Fruit fly (Drosophila melanogaster) whole organism, embryonic: ENCODE data around the gene Mgstl.

Experiments
- Adf1 ChIP-seq: fragments of 200-800 bp; sonication (Bioruptor generic); IDR thresholded peaks from 2 replicates; pipeline ENCODE4 v1.3.6; 2022; ENCODE audit warnings: missing biosample characterization, missing genetic modification characterization
- Atf3 ChIP-seq: fragments of 200-800 bp; sonication (Bioruptor generic); optimal IDR thresholded peaks from 3 replicates; lab custom pipeline; 2016; ENCODE audit warnings: missing biosample characterization, missing genetic modification characterization
- CG10565 ChIP-seq: fragments of 200-800 bp; sonication (Bioruptor generic); optimal IDR thresholded peaks from 3 replicates; lab custom pipeline; 2016; ENCODE audit warnings: missing biosample characterization, mild to moderate bottlenecking, missing genetic modification characterization
- CG11504 ChIP-seq: fragments of 200-800 bp; sonication (Bioruptor generic); optimal IDR thresholded peaks from 3 replicates; lab custom pipeline; 2019; ENCODE audit warnings: missing biosample characterization, mild to moderate bottlenecking, missing genetic modification characterization, moderate library complexity
- CG11723 ChIP-seq: fragments of 200-800 bp; sonication (Bioruptor generic); optimal IDR thresholded peaks from 2 replicates; lab custom pipeline; 2017; ENCODE audit warnings: missing biosample characterization, mild to moderate bottlenecking, missing genetic modification characterization
- CG1233 ChIP-seq: fragments of 200-800 bp; sonication (Bioruptor generic); optimal IDR thresholded peaks from 4 replicates; lab custom pipeline; 2018; ENCODE audit warnings: missing biosample characterization, mild to moderate bottlenecking, missing genetic modification characterization
- CG12769 ChIP-seq: fragments of 200-800 bp; sonication (Bioruptor generic); optimal IDR thresholded peaks from 2 replicates; lab custom pipeline; 2019; ENCODE audit warnings: missing biosample characterization, mild to moderate bottlenecking, missing genetic modification characterization, moderate library complexity
- CG13287 ChIP-seq: fragments of 200-800 bp; sonication (Bioruptor generic); IDR thresholded peaks from 2 replicates; pipeline ENCODE4 v1.3.6; 2022; ENCODE audit warnings: missing biosample characterization, missing genetic modification characterization; ENCODE audit not compliant: partially characterized antibody
- CG14014 ChIP-seq: fragments of 200-800 bp; sonication (Bioruptor generic); IDR thresholded peaks from 2 replicates; pipeline ENCODE4 v1.3.6; 2022; ENCODE audit warnings: missing biosample characterization, missing genetic modification characterization
- CG15011 ChIP-seq: fragments of 200-800 bp; sonication (Bioruptor generic); optimal IDR thresholded peaks from 3 replicates; lab custom pipeline; 2018; ENCODE audit warnings: missing biosample characterization, mild to moderate bottlenecking, missing genetic modification characterization
- CG15073 ChIP-seq: fragments of 200-800 bp; sonication (Bioruptor generic); optimal IDR thresholded peaks from 2 replicates; lab custom pipeline; 2016; ENCODE audit warnings: missing biosample characterization, missing genetic modification characterization
- CG17186 ChIP-seq: fragments of 200-800 bp; sonication (Bioruptor generic); optimal IDR thresholded peaks from 3 replicates; lab custom pipeline; 2017; ENCODE audit warnings: missing biosample characterization, missing genetic modification reagents, missing genetic modification characterization
- CG1832 ChIP-seq: fragments of 200-800 bp; sonication (Bioruptor generic); optimal IDR thresholded peaks from 2 replicates; lab custom pipeline; 2017; ENCODE audit warnings: missing biosample characterization, mild to moderate bottlenecking, missing genetic modification characterization, inconsistent platforms
- CG18619 ChIP-seq: fragments of 200-800 bp; sonication (Bioruptor generic); optimal IDR thresholded peaks from 3 replicates; lab custom pipeline; 2017; ENCODE audit warnings: missing biosample characterization, mild to moderate bottlenecking, missing genetic modification characterization
- CG2202 ChIP-seq: fragments of 200-800 bp; sonication (Bioruptor generic); optimal IDR thresholded peaks from 2 replicates; lab custom pipeline; 2018; ENCODE audit warnings: missing biosample characterization, mild to moderate bottlenecking, missing genetic modification characterization
- CG2678 ChIP-seq: fragments of 200-800 bp; sonication (Bioruptor generic); optimal IDR thresholded peaks from 3 replicates; lab custom pipeline; 2019; ENCODE audit warnings: missing biosample characterization, mild to moderate bottlenecking, missing genetic modification characterization, moderate library complexity
- CG32532 ChIP-seq: fragments of 200-800 bp; sonication (Bioruptor generic); IDR thresholded peaks from 2 replicates; pipeline ENCODE4 v1.3.6; 2022; ENCODE audit warnings: missing biosample characterization, missing genetic modification characterization
- CG3407 ChIP-seq: fragments of 200-800 bp; sonication (Bioruptor generic); optimal IDR thresholded peaks from 2 replicates; lab custom pipeline; 2018; ENCODE audit warnings: missing biosample characterization, mild to moderate bottlenecking, missing genetic modification characterization
- CG6654 ChIP-seq: fragments of 200-800 bp; sonication (Bioruptor generic); optimal IDR thresholded peaks from 2 replicates; lab custom pipeline; 2017; ENCODE audit warnings: missing biosample characterization, mild to moderate bottlenecking, missing genetic modification characterization
- CG6683 ChIP-seq: fragments of 200-800 bp; sonication (Bioruptor generic); optimal IDR thresholded peaks from 2 replicates; lab custom pipeline; 2017; ENCODE audit warnings: missing biosample characterization, mild to moderate bottlenecking, missing genetic modification characterization, missing genetic modification reagents
- CG6854 ChIP-seq: fragments of 200-800 bp; sonication (Bioruptor generic); optimal IDR thresholded peaks from 3 replicates; lab custom pipeline; 2017; ENCODE audit warnings: missing biosample characterization, mild to moderate bottlenecking, missing genetic modification characterization
- CG8478 ChIP-seq: fragments of >200 bp; optimal IDR thresholded peaks from 2 replicates; lab custom pipeline; 2018
- CrebB ChIP-seq: fragments of 200-800 bp; sonication (Bioruptor generic); optimal IDR thresholded peaks from 3 replicates; lab custom pipeline; 2018; ENCODE audit warnings: missing biosample characterization, mild to moderate bottlenecking, missing genetic modification characterization
- Ets97D ChIP-seq: fragments of 200-800 bp; sonication (Bioruptor generic); optimal IDR thresholded peaks from 3 replicates; lab custom pipeline; 2016; ENCODE audit warnings: missing biosample characterization, missing genetic modification characterization
- Fer2 ChIP-seq: fragments of 200-800 bp; sonication (Bioruptor generic); optimal IDR thresholded peaks from 2 replicates; lab custom pipeline; 2018; ENCODE audit warnings: missing biosample characterization, mild to moderate bottlenecking, missing genetic modification characterization, moderate library complexity
- Hey ChIP-seq: fragments of 200-800 bp; sonication (Bioruptor generic); optimal IDR thresholded peaks from 3 replicates; lab custom pipeline; 2018; ENCODE audit warnings: missing biosample characterization, mild to moderate bottlenecking, missing genetic modification characterization
- HmgZ ChIP-seq: fragments of 200-800 bp; sonication (Bioruptor generic); optimal IDR thresholded peaks from 2 replicates; lab custom pipeline; 2018; ENCODE audit warnings: missing biosample characterization, mild to moderate bottlenecking, missing genetic modification characterization
- Med ChIP-seq: fragments of 200-800 bp; sonication (Bioruptor generic); peaks from one replicate; lab custom pipeline; 2016; ENCODE audit warnings: missing biosample characterization, missing genetic modification characterization, mild to moderate bottlenecking, inconsistent platforms, moderate library complexity
- Mes4 ChIP-seq: fragments of 200-800 bp; sonication (Bioruptor generic); optimal IDR thresholded peaks from 2 replicates; lab custom pipeline; 2016; ENCODE audit warnings: missing biosample characterization, missing genetic modification characterization
- NC2α ChIP-seq: fragments of 200-800 bp; sonication (Bioruptor generic); optimal IDR thresholded peaks from 2 replicates; lab custom pipeline; 2016; ENCODE audit warnings: missing biosample characterization, missing genetic modification characterization
- Opbp ChIP-seq: fragments of 200-800 bp; sonication (Bioruptor generic); IDR thresholded peaks from 3 replicates; pipeline ENCODE4 v1.3.6; 2022; ENCODE audit warnings: missing biosample characterization, missing genetic modification characterization; ENCODE audit not compliant: partially characterized antibody
- Poxn ChIP-seq: fragments of 200-800 bp; sonication (Bioruptor generic); IDR thresholded peaks from 2 replicates; pipeline ENCODE4 v1.3.6; 2022; ENCODE audit warnings: missing biosample characterization, missing genetic modification characterization
- Sox102F ChIP-seq: fragments of 200-800 bp; sonication (Bioruptor generic); optimal IDR thresholded peaks from 2 replicates; lab custom pipeline; 2018; ENCODE audit warnings: missing biosample characterization, mild to moderate bottlenecking, missing genetic modification characterization, moderate library complexity
- Spps ChIP-seq: fragments of 200-800 bp; sonication (Bioruptor generic); optimal IDR thresholded peaks from 2 replicates; lab custom pipeline; 2018; ENCODE audit warnings: missing biosample characterization, mild to moderate bottlenecking, missing genetic modification characterization
- Xrp1 ChIP-seq: fragments of 200-800 bp; sonication (Bioruptor generic); IDR thresholded peaks from 2 replicates; pipeline ENCODE4 v1.3.6; 2022; ENCODE audit warnings: missing biosample characterization, missing genetic modification characterization
- aop ChIP-seq: fragments of 200-800 bp; sonication (Bioruptor generic); IDR thresholded peaks from 2 replicates; pipeline ENCODE4 v1.3.6; 2022; ENCODE audit warnings: missing biosample characterization, missing genetic modification characterization
- ara ChIP-seq: fragments of 200-800 bp; sonication (Bioruptor generic); IDR thresholded peaks from 2 replicates; pipeline ENCODE4 v1.3.6; 2022; ENCODE audit warnings: missing biosample characterization, missing genetic modification characterization
- ase ChIP-seq: fragments of 200-800 bp; sonication (Bioruptor generic); IDR thresholded peaks from 3 replicates; pipeline ENCODE4 v1.3.6; 2022; ENCODE audit warnings: missing biosample characterization, missing genetic modification characterization
- bbx ChIP-seq: fragments of 200-800 bp; sonication (Bioruptor generic); IDR thresholded peaks from 2 replicates; pipeline ENCODE4 v1.3.6; 2022; ENCODE audit warnings: missing biosample characterization, missing genetic modification characterization; ENCODE audit not compliant: partially characterized antibody
- chinmo ChIP-seq: fragments of 200-800 bp; sonication (Bioruptor generic); IDR thresholded peaks from 4 replicates; pipeline ENCODE4 v1.3.6; 2022; ENCODE audit warnings: missing biosample characterization, missing genetic modification characterization; ENCODE audit not compliant: partially characterized antibody
- corto ChIP-seq: fragments of 200-800 bp; sonication (Bioruptor generic); optimal IDR thresholded peaks from 2 replicates; lab custom pipeline; 2016; ENCODE audit warnings: missing biosample characterization, mild to moderate bottlenecking, missing genetic modification characterization, moderate library complexity
- disco-r ChIP-seq: fragments of 200-800 bp; sonication (Bioruptor generic); optimal IDR thresholded peaks from 2 replicates; lab custom pipeline; 2016; ENCODE audit warnings: missing biosample characterization, missing genetic modification characterization
- emc ChIP-seq: fragments of 200-800 bp; sonication (Bioruptor generic); optimal IDR thresholded peaks from 2 replicates; lab custom pipeline; 2016; ENCODE audit warnings: missing biosample characterization, missing genetic modification characterization
- fd102C ChIP-seq: fragments of 200-800 bp; sonication (Bioruptor generic); optimal IDR thresholded peaks from 2 replicates; lab custom pipeline; 2018; ENCODE audit warnings: missing biosample characterization, mild to moderate bottlenecking, missing genetic modification characterization, moderate library complexity
- kay ChIP-seq: fragments of 200-800 bp; sonication (Bioruptor generic); optimal IDR thresholded peaks from 2 replicates; lab custom pipeline; 2016; ENCODE audit warnings: missing biosample characterization, missing genetic modification characterization
- luna ChIP-seq: fragments of 200-800 bp; sonication (Bioruptor generic); optimal IDR thresholded peaks from 2 replicates; lab custom pipeline; 2016; ENCODE audit warnings: missing biosample characterization, missing genetic modification characterization
- odd ChIP-seq: fragments of 200-800 bp; sonication (Bioruptor generic); optimal IDR thresholded peaks from 2 replicates; lab custom pipeline; 2017; ENCODE audit warnings: missing biosample characterization, mild to moderate bottlenecking, missing genetic modification characterization
- peb ChIP-seq: fragments of 200-800 bp; sonication (Bioruptor generic); IDR thresholded peaks from 2 replicates; pipeline ENCODE4 v1.3.6; 2022; ENCODE audit warnings: missing biosample characterization, missing genetic modification characterization
- rib ChIP-seq: fragments of 200-800 bp; sonication (Bioruptor generic); IDR thresholded peaks from 2 replicates; pipeline ENCODE4 v1.3.6; 2022; ENCODE audit warnings: missing biosample characterization, missing genetic modification characterization
- row ChIP-seq: fragments of 200-800 bp; sonication (Bioruptor generic); IDR thresholded peaks from 3 replicates; pipeline ENCODE4 v1.3.6; 2022; ENCODE audit warnings: missing biosample characterization, missing genetic modification characterization
- shn ChIP-seq: fragments of 200-800 bp; sonication (Bioruptor generic); optimal IDR thresholded peaks from 3 replicates; lab custom pipeline; 2016; ENCODE audit warnings: missing biosample characterization, missing genetic modification characterization
- sr ChIP-seq: fragments of 200-800 bp; sonication (Bioruptor generic); IDR thresholded peaks from 3 replicates; pipeline ENCODE4 v1.3.6; 2022; ENCODE audit warnings: missing biosample characterization, missing genetic modification characterization

Mgstl gene

DNA sequence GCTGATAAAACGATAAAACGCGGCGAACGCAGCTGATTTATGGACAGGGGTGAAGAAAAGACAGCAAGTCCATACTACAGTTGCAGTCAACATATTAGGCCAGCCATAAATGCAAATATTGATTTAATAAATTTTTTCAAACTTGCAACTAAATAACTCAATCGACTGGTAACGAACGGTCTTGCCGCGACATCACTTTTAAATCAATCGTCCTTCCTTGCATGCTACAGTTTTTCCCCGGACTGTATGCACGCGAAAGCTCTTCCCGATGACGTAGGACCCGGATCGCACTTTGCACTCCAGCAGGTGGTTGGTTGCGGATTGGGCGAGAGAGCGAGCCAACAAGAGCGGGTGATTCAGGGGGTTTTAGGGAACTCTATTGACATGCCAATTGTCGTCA, 23.0 kb downstream of the Mgstl start (continued):
- TF ChIP-seq shn, result no peak
- no peak for TF ChIP-seq sr
- no peak for TF ChIP-seq disco-r (GFP tag; lab: Kevin White, UChicago)
- peak; percentile 72 for TF ChIP-seq corto (GFP tag; lab: Kevin White, UChicago)
- no peak for TF ChIP-seq CG6854 (GFP tag; lab: Kevin White, UChicago)
- no peak for TF ChIP-seq Mes4
- no peak for TF ChIP-seq CG2202 (tag; lab: Kevin White, UChicago)
- no peak for TF ChIP-seq Adf1
- TF ChIP-seq CG18619 (GFP tag; lab: Kevin White, UChicago), result no peak
- TF ChIP-seq Hey (tag; lab: Kevin White, UChicago), result no peak
- no peak for TF ChIP-seq NC2α (GFP tag; lab: Kevin White, UChicago)
- no peak for TF ChIP-seq aop (GFP tag; lab: Robert Waterston, UW)
- no peak for TF ChIP-seq Fer2
- no peak for TF ChIP-seq CG13287 (GFP tag; lab: Robert Waterston, UW)
- TF ChIP-seq CG32532 (GFP tag; lab: Robert Waterston, UW), result peak; percentile 20; the same call in 1 of the 2 replicates
- TF ChIP-seq Atf3, result no peak
- TF ChIP-seq bbx, result no peak
- TF ChIP-seq CG3407 (GFP tag; lab: Kevin White, UChicago), result no peak
- no peak for TF ChIP-seq Xrp1 (GFP tag; lab: Robert Waterston, UW)
- no peak for TF ChIP-seq HmgZ (tag; lab: Kevin White, UChicago)
- no peak for TF ChIP-seq chinmo (GFP tag; lab: Robert Waterston, UW)
- no peak for TF ChIP-seq kay
- no peak for TF ChIP-seq fd102C (GFP tag; lab: Kevin White, UChicago)
- no peak for TF ChIP-seq CG1832 (GFP tag; lab: Kevin White, UChicago)
- no peak for TF ChIP-seq CG11723 (GFP tag; lab: Kevin White, UChicago)
- TF ChIP-seq Poxn (GFP tag; lab: Robert Waterston, UW), result no peak
- peak; percentile 5 for TF ChIP-seq Sox102F (GFP tag; lab: Kevin White, UChicago)
- TF ChIP-seq Opbp, result no peak
- peak; percentile 30 for TF ChIP-seq CG15073 (GFP tag; lab: Kevin White, UChicago)
- TF ChIP-seq CG12769, result no peak
- TF ChIP-seq Med (GFP tag; lab: Kevin White, UChicago), result peak; percentile 78
- no peak for TF ChIP-seq ara
- no peak for TF ChIP-seq rib (GFP tag; lab: Robert Waterston, UW)
- TF ChIP-seq row (GFP tag; lab: Robert Waterston, UW), result peak; percentile 46; the same call in 2 of the 3 replicates
- no peak for TF ChIP-seq CrebB (tag; lab: Kevin White, UChicago)
- TF ChIP-seq peb (GFP tag; lab: Robert Waterston, UW), result no peak
- TF ChIP-seq emc, result no peak
- no peak for TF ChIP-seq CG10565 (GFP tag; lab: Kevin White, UChicago)
- no peak for TF ChIP-seq CG14014 (GFP tag; lab: Robert Waterston, UW)
- peak; percentile 15 for TF ChIP-seq CG11504 (tag; lab: Kevin White, UChicago)
- TF ChIP-seq CG6683 (GFP tag; lab: Kevin White, UChicago), result no peak
- TF ChIP-seq CG17186, result no peak
- no peak for TF ChIP-seq CG1233 (GFP tag; lab: Kevin White, UChicago)
- no peak for TF ChIP-seq CG6654 (GFP tag; lab: Kevin White, UChicago)
- no peak for TF ChIP-seq Spps (tag; lab: Kevin White, UChicago)
- no peak for TF ChIP-seq odd
- TF ChIP-seq CG8478 (lab: Kevin White, UChicago), result no peak
- 0 out of 3 replicates have a peak, but pooled peaks have one; percentile 7 for TF ChIP-seq ase
- no peak for TF ChIP-seq Ets97D (GFP tag; lab: Kevin White, UChicago)
- TF ChIP-seq CG2678 (tag; lab: Kevin White, UChicago), result no peak
- TF ChIP-seq luna (GFP tag; lab: Kevin White, UChicago), result no peak
- TF ChIP-seq CG15011 (GFP tag; lab: Kevin White, UChicago), result no peak
